Worm (Caenorhabditis elegans): ENCODE data around the gene C31H1.2.

The C31H1.2 gene

DNA sequence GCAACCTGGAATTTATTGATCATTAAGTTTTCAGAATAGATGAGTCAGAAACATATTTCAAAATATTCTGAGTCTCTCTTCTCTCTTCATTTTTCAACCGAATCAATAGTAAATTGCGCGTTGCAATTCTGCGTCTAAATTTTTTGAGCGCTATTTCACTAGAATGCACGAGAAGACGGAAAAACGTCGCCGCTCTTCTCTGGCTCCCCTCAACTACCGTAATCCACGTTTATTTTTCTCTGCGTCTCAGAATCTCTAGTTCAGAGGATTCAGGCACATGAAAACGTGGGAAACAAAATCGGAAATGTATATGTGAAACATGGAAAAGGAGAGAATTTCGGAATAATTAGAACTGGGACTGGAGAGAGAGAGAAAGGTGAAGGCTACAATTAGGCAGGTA lies 14.4 kb downstream of the C31H1.2 start (continued):
- no peak for TF ChIP-seq nhr-90 (tag; optimal IDR thresholded peaks at IDR 0.05; ENCODE audit: poor library complexity)
- TF ChIP-seq zag-1 (tag; optimal IDR thresholded peaks at IDR 0.05): no peak
- peak; percentile 89 for TF ChIP-seq fkh-8 (tag; optimal IDR thresholded peaks at IDR 0.05)
- peak in 1 of 2 experiments; percentile 8 for TF ChIP-seq ztf-11 (tag; optimal IDR thresholded peaks at IDR 0.05)
- peak; percentile 70 for TF ChIP-seq nhr-85 (tag)
- TF ChIP-seq Y116A8C.19 (tag; optimal IDR thresholded peaks at IDR 0.05; ENCODE audit: borderline replicate concordance): no peak
- no peak for TF ChIP-seq lir-3 (tag; optimal IDR thresholded peaks at IDR 0.05; ENCODE audit: poor library complexity)
- no peak for TF ChIP-seq rnt-1 (tag; optimal IDR thresholded peaks at IDR 0.05)
- no peak for TF ChIP-seq fkh-4 (tag; optimal IDR thresholded peaks at IDR 0.05; ENCODE audit: borderline replicate concordance)
- TF ChIP-seq sox-4 (tag; optimal IDR thresholded peaks at IDR 0.05): no peak
- TF ChIP-seq swsn-7 (tag; optimal IDR thresholded peaks at IDR 0.05): peak; percentile 63
- TF ChIP-seq ama-1 (optimal IDR thresholded peaks at IDR 0.05): no peak
- no peak for TF ChIP-seq sptf-1 (tag; optimal IDR thresholded peaks at IDR 0.05)
- TF ChIP-seq lin-14 (GFP tag; optimal IDR thresholded peaks at IDR 0.05): peak; percentile 89
- no peak for TF ChIP-seq sup-37 (GFP tag; optimal IDR thresholded peaks at IDR 0.05)
- no peak for TF ChIP-seq unc-130 (tag; optimal IDR thresholded peaks at IDR 0.05)
- TF ChIP-seq F16B12.6 (tag; optimal IDR thresholded peaks at IDR 0.05): no peak
- TF ChIP-seq alr-1 (tag; optimal IDR thresholded peaks at IDR 0.05; ENCODE audit: borderline replicate concordance): no peak
- peak; percentile 45 for TF ChIP-seq C16A3.4 (tag; optimal IDR thresholded peaks at IDR 0.05)
- TF ChIP-seq vab-15 (tag; optimal IDR thresholded peaks at IDR 0.05): no peak
- TF ChIP-seq lsy-2 (tag; optimal IDR thresholded peaks at IDR 0.05): peak; percentile 88 to 97
- no peak for TF ChIP-seq C04F5.9 (tag; optimal IDR thresholded peaks at IDR 0.05)
- no peak for TF ChIP-seq unc-98 (GFP tag; IDR thresholded peaks at IDR 0.05)
- TF ChIP-seq ets-5 (GFP tag; IDR thresholded peaks at IDR 0.05): no peak
- no peak for TF ChIP-seq nhr-77 (tag; optimal IDR thresholded peaks at IDR 0.05)
- peak; percentile 31 for TF ChIP-seq nhr-20 (tag; optimal IDR thresholded peaks at IDR 0.05)
- peak; percentile 80 for TF ChIP-seq nhr-71 (tag; optimal IDR thresholded peaks at IDR 0.05)
- TF ChIP-seq egl-13 (tag; optimal IDR thresholded peaks at IDR 0.05): peak; percentile 31
- TF ChIP-seq snu-23 (GFP tag; optimal IDR thresholded peaks at IDR 0.05): peak; percentile 80
- no peak for TF ChIP-seq nhr-11 (tag; optimal IDR thresholded peaks at IDR 0.05)
- peak; percentile 27 for TF ChIP-seq blmp-1 (tag; optimal IDR thresholded peaks at IDR 0.05)
- no peak for TF ChIP-seq elt-2 (tag; optimal IDR thresholded peaks at IDR 0.05)
- TF ChIP-seq pag-3 (tag; optimal IDR thresholded peaks at IDR 0.05; ENCODE audit: borderline replicate concordance, insufficient read depth): no peak
- no peak for TF ChIP-seq efl-3 (GFP tag; optimal IDR thresholded peaks at IDR 0.05)
- TF ChIP-seq ceh-90 (tag; optimal IDR thresholded peaks at IDR 0.05): no peak
- TF ChIP-seq nhr-47 (tag; optimal IDR thresholded peaks at IDR 0.05): peak; percentile 61
- TF ChIP-seq tlp-1 (tag; optimal IDR thresholded peaks at IDR 0.05): no peak
- no peak for TF ChIP-seq hlh-4 (tag; optimal IDR thresholded peaks at IDR 0.05)
- no peak for TF ChIP-seq ces-1 (GFP tag; optimal IDR thresholded peaks at IDR 0.05)
- peak; percentile 11 for TF ChIP-seq fkh-10 (GFP tag; optimal IDR thresholded peaks at IDR 0.05)
- TF ChIP-seq aly-2 (tag; optimal IDR thresholded peaks at IDR 0.05): no peak
- TF ChIP-seq pax-3 (tag; optimal IDR thresholded peaks at IDR 0.05): peak; percentile 61
- peak; percentile 24 for TF ChIP-seq unc-86 (tag; optimal IDR thresholded peaks at IDR 0.05)
- peak in 1 of 2 experiments; percentile 38 for TF ChIP-seq lin-35 (GFP tag; optimal IDR thresholded peaks at IDR 0.05)
- no peak for TF ChIP-seq aha-1 (tag; optimal IDR thresholded peaks at IDR 0.05)
- no peak for TF ChIP-seq unc-62 (GFP tag; optimal IDR thresholded peaks at IDR 0.05)
- TF ChIP-seq dpl-1 (GFP tag; optimal IDR thresholded peaks at IDR 0.05): peak in 2 of 3 experiments; percentile 13 to 21
- TF ChIP-seq skn-1 (tag; optimal IDR thresholded peaks at IDR 0.05): peak; percentile 22
- no peak for TF ChIP-seq C34B4.2 (tag; optimal IDR thresholded peaks at IDR 0.05)
- no peak for TF ChIP-seq lin-13 (GFP tag; optimal IDR thresholded peaks at IDR 0.05)
